Worm (Caenorhabditis elegans): ENCODE measurements around the gene Y41D4B.14.

The Y41D4B.14 gene

ce11 chrIV:1549095-1550093 lies 27.4 kb upstream of the Y41D4B.14 start:
- TF ChIP-seq nfya-1 (tag; optimal IDR thresholded peaks at IDR 0.05; ENCODE audit: insufficient read depth) (peak; percentile 1), pqm-1 (tag; optimal IDR thresholded peaks at IDR 0.05) (no peak), nhr-25 (tag; optimal IDR thresholded peaks at IDR 0.05) (peak; percentile 65), ama-1 (optimal IDR thresholded peaks at IDR 0.05) (peak; percentile 86)

DNA sequence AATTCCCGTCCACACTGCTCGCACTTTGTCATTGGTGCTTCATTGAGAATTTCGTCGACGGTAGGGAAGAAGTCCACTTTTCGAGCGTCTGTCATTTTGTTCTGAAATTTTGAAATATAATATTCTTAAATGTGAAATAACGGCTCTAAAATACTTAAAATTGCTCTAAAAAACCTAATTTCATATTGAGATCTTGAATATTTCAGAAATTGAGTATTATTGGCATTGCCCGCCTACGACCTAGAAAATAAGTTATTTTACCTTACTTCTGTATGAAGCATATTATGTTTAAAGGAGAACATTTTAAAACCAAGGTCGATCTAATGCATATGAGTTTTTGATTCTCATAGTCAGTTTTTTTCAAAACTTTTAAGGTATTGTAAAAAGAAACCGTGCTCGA lies 26.7 kb upstream of the Y41D4B.14 start, which contains the start of gene C34H4.5:
TSS of gene C34H4.5 (minus strand) at position 101 of the 400 bp plus-strand sequence.
- TF ChIP-seq elt-2 (tag; optimal IDR thresholded peaks at IDR 0.05) (no peak), ceh-9 (tag; optimal IDR thresholded peaks at IDR 0.05) (no peak), snpc-4 (tag; optimal IDR thresholded peaks at IDR 0.05) (no peak), lsy-12 (tag; optimal IDR thresholded peaks at IDR 0.05) (no peak), fkh-2 (tag; optimal IDR thresholded peaks at IDR 0.05) (no peak), lin-15B (tag; optimal IDR thresholded peaks at IDR 0.05) (no peak), nhr-11 (tag; optimal IDR thresholded peaks at IDR 0.05) (no peak), nhr-12 (tag; optimal IDR thresholded peaks at IDR 0.05) (no peak), nhr-237 (tag; optimal IDR thresholded peaks at IDR 0.05) (no peak), elt-3 (tag; optimal IDR thresholded peaks at IDR 0.05) (no peak), sea-2 (GFP tag; optimal IDR thresholded peaks at IDR 0.05) (no peak)

ce11 chrIV:1550578-1550977 lies 26.3 kb upstream of the Y41D4B.14 start, which contains the start of gene tag-244:
TSS of gene tag-244 (plus strand) at chrIV:1550878.
- TF ChIP-seq pha-4 (tag; optimal IDR thresholded peaks at IDR 0.05) (no peak), elt-2 (tag; optimal IDR thresholded peaks at IDR 0.05) (peak; percentile 19), nhr-12 (tag; optimal IDR thresholded peaks at IDR 0.05) (no peak)

- no peak for TF ChIP-seq fkh-10 (GFP tag; optimal IDR thresholded peaks at IDR 0.05)
- TF ChIP-seq pqm-1 (tag; optimal IDR thresholded peaks at IDR 0.05): peak; percentile 53
- TF ChIP-seq ztf-11 (tag; optimal IDR thresholded peaks at IDR 0.05): no peak
- TF ChIP-seq skn-1 (tag; optimal IDR thresholded peaks at IDR 0.05): no peak
- TF ChIP-seq elt-2 (tag; optimal IDR thresholded peaks at IDR 0.05): peak; percentile 62
These were observed 23.5 kb upstream of the Y41D4B.14 start, which contains the start of gene C34H4.2 for ce11 chrIV:1553195-1553918. TSS of gene C34H4.2 (plus strand) at chrIV:1553752.

- TF ChIP-seq elt-2 (tag; optimal IDR thresholded peaks at IDR 0.05) (peak; percentile 56), nhr-43 (tag; optimal IDR thresholded peaks at IDR 0.05; ENCODE audit: poor library complexity, severe bottlenecking) (no peak), pqm-1 (tag; optimal IDR thresholded peaks at IDR 0.05) (peak; percentile 46), nhr-25 (tag; optimal IDR thresholded peaks at IDR 0.05) (no peak), lsy-12 (tag; optimal IDR thresholded peaks at IDR 0.05) (no peak)
These were observed 21.7 kb upstream of the Y41D4B.14 start, which contains the start of gene C34H4.1 for ce11 chrIV:1555021-1555720. TSS of gene C34H4.1 (plus strand) at chrIV:1555579.

- TF ChIP-seq R02D3.7 (tag; optimal IDR thresholded peaks at IDR 0.05) (no peak), nhr-43 (tag; optimal IDR thresholded peaks at IDR 0.05; ENCODE audit: poor library complexity, severe bottlenecking) (no peak), pqm-1 (tag; optimal IDR thresholded peaks at IDR 0.05) (peak; percentile 28), zag-1 (tag; optimal IDR thresholded peaks at IDR 0.05) (no peak), elt-2 (tag; optimal IDR thresholded peaks at IDR 0.05) (peak; percentile 68), nfya-1 (tag; optimal IDR thresholded peaks at IDR 0.05; ENCODE audit: insufficient read depth) (no peak), mdl-1 (tag; optimal IDR thresholded peaks at IDR 0.05) (no peak), ztf-11 (tag; optimal IDR thresholded peaks at IDR 0.05) (no peak), pha-4 (tag; optimal IDR thresholded peaks at IDR 0.05) (peak; percentile 39), nhr-77 (tag; optimal IDR thresholded peaks at IDR 0.05) (no peak)
These were observed 16.9 kb upstream of the Y41D4B.14 start, which contains the start of gene Y41D4B.17 for ce11 chrIV:1559931-1560330. TSS of gene Y41D4B.17 (plus strand) at chrIV:1560104.

Data from whole organism, L3 larva.